Worm (Caenorhabditis elegans): ENCODE results near the gene adm-2.

DNA sequence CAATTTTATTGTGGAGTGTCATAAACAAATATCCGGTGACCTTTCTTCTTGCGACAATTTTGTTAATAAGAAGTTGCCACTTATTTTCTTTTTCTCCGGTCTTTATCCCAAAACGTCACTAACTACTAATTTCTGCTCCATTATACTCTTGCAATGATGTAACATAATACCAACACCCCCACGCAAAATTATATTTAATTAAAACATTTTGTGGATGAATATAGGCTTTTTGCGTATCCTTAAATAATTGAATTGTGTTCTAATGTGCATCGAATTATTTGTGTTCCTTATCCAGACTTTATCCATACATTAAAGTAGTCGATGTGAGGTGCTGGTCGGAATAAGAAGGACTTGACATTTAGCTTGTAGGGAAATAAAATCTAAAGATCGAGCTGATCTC lies 15.2 kb downstream of the adm-2 start:
- no peak for TF ChIP-seq nhr-76 (tag; optimal IDR thresholded peaks at IDR 0.05)
- TF ChIP-seq snpc-4 (tag; optimal IDR thresholded peaks at IDR 0.05), result no peak

Data from whole organism, mixed stage, embryonic.